Fruit fly (Drosophila melanogaster) whole organism, embryonic: ENCODE results near the gene CecA1.

ENCODE experiments used
- Antp ChIP-seq: fragments of 200-800 bp; sonication (Bioruptor generic); optimal IDR thresholded peaks from 3 replicates; lab custom pipeline; 2016; ENCODE audit warnings: missing biosample characterization, missing genetic modification characterization
- CG10462 ChIP-seq: fragments of 200-800 bp; sonication (Bioruptor generic); optimal IDR thresholded peaks from 2 replicates; lab custom pipeline; 2016; ENCODE audit warnings: missing biosample characterization, missing genetic modification characterization
- CG10565 ChIP-seq: fragments of 200-800 bp; sonication (Bioruptor generic); optimal IDR thresholded peaks from 3 replicates; lab custom pipeline; 2016; ENCODE audit warnings: missing biosample characterization, mild to moderate bottlenecking, missing genetic modification characterization
- CG10654 ChIP-seq: fragments of 200-800 bp; sonication (Bioruptor generic); optimal IDR thresholded peaks from 2 replicates; lab custom pipeline; 2016; ENCODE audit warnings: missing biosample characterization, missing genetic modification characterization
- CG11504 ChIP-seq: fragments of 200-800 bp; sonication (Bioruptor generic); optimal IDR thresholded peaks from 3 replicates; lab custom pipeline; 2019; ENCODE audit warnings: missing biosample characterization, mild to moderate bottlenecking, missing genetic modification characterization, moderate library complexity
- CG1233 ChIP-seq: fragments of 200-800 bp; sonication (Bioruptor generic); optimal IDR thresholded peaks from 4 replicates; lab custom pipeline; 2018; ENCODE audit warnings: missing biosample characterization, mild to moderate bottlenecking, missing genetic modification characterization
- CG12659 ChIP-seq: fragments of 200-800 bp; sonication (Bioruptor generic); optimal IDR thresholded peaks from 3 replicates; lab custom pipeline; 2017; ENCODE audit warnings: mild to moderate bottlenecking, missing biosample characterization, missing genetic modification reagents, missing genetic modification characterization
- CG12942 ChIP-seq: fragments of 200-800 bp; sonication (Bioruptor generic); optimal IDR thresholded peaks from 3 replicates; lab custom pipeline; 2016; ENCODE audit warnings: missing biosample characterization, missing genetic modification characterization
- CG14014 ChIP-seq: fragments of 200-800 bp; sonication (Bioruptor generic); IDR thresholded peaks from 2 replicates; pipeline ENCODE4 v1.3.6; 2022; ENCODE audit warnings: missing biosample characterization, missing genetic modification characterization
- CG18476 ChIP-seq: fragments of 200-800 bp; sonication (Bioruptor generic); optimal IDR thresholded peaks from 2 replicates; lab custom pipeline; 2016; ENCODE audit warnings: missing biosample characterization, mild to moderate bottlenecking, missing genetic modification characterization
- CG31441 ChIP-seq: fragments of 200-800 bp; sonication (Bioruptor generic); IDR thresholded peaks from 2 replicates; pipeline ENCODE4 v1.3.6; 2022; ENCODE audit warnings: missing biosample characterization, missing genetic modification characterization
- CG4404 ChIP-seq: fragments of 200-800 bp; sonication (Bioruptor generic); IDR thresholded peaks from 2 replicates; pipeline ENCODE4 v1.3.6; 2022; ENCODE audit warnings: missing biosample characterization, missing genetic modification characterization
- CG4707 ChIP-seq: fragments of 200-800 bp; sonication (Bioruptor generic); optimal IDR thresholded peaks from 2 replicates; lab custom pipeline; 2018; ENCODE audit warnings: missing biosample characterization, mild to moderate bottlenecking, missing genetic modification characterization, moderate library complexity
- CG6791 ChIP-seq: fragments of 200-800 bp; sonication (Bioruptor generic); IDR thresholded peaks from 3 replicates; pipeline ENCODE4 v1.3.6; 2022; ENCODE audit warnings: missing biosample characterization, missing genetic modification characterization; ENCODE audit not compliant: partially characterized antibody
- CG6854 ChIP-seq: fragments of 200-800 bp; sonication (Bioruptor generic); optimal IDR thresholded peaks from 3 replicates; lab custom pipeline; 2017; ENCODE audit warnings: missing biosample characterization, mild to moderate bottlenecking, missing genetic modification characterization
- CG7745 ChIP-seq: fragments of 200-800 bp; sonication (Bioruptor generic); optimal IDR thresholded peaks from 2 replicates; lab custom pipeline; 2018; ENCODE audit warnings: missing biosample characterization, mild to moderate bottlenecking, missing genetic modification characterization, moderate library complexity
- CG8388 ChIP-seq: fragments of 200-800 bp; sonication (Bioruptor generic); optimal IDR thresholded peaks from 2 replicates; lab custom pipeline; 2019; ENCODE audit warnings: missing biosample characterization, mild to moderate bottlenecking, missing genetic modification characterization, moderate library complexity
- CG8765 ChIP-seq: fragments of 200-800 bp; sonication (Bioruptor generic); IDR thresholded peaks from 2 replicates; pipeline ENCODE4 v1.3.6; 2022; ENCODE audit warnings: missing biosample characterization, missing genetic modification characterization
- CG8924 ChIP-seq: fragments of 200-800 bp; optimal IDR thresholded peaks from 3 replicates; lab custom pipeline; 2019; ENCODE audit warnings: missing biosample characterization, mild to moderate bottlenecking, missing genetic modification characterization, moderate library complexity
- CG9437 ChIP-seq: fragments of 200-800 bp; sonication (Bioruptor generic); optimal IDR thresholded peaks from 2 replicates; lab custom pipeline; 2018; ENCODE audit warnings: missing biosample characterization, mild to moderate bottlenecking, missing genetic modification characterization
- CrebB ChIP-seq: fragments of 200-800 bp; sonication (Bioruptor generic); optimal IDR thresholded peaks from 3 replicates; lab custom pipeline; 2018; ENCODE audit warnings: missing biosample characterization, mild to moderate bottlenecking, missing genetic modification characterization
- E2f1 ChIP-seq: fragments of 200-800 bp; sonication (Bioruptor generic); IDR thresholded peaks from 2 replicates; pipeline ENCODE4 v1.3.6; 2022; ENCODE audit warnings: missing biosample characterization, missing genetic modification characterization
- Fer1 ChIP-seq: fragments of 200-800 bp; sonication (Bioruptor generic); optimal IDR thresholded peaks from 2 replicates; lab custom pipeline; 2017; ENCODE audit warnings: missing biosample characterization, mild to moderate bottlenecking, missing genetic modification characterization
- Lhr ChIP-seq: fragments of 200-800 bp; sonication (Bioruptor generic); optimal IDR thresholded peaks from 3 replicates; lab custom pipeline; 2017; ENCODE audit warnings: mild to moderate bottlenecking, missing biosample characterization, missing genetic modification reagents, missing genetic modification characterization
- Meics ChIP-seq: fragments of 200-800 bp; sonication (Bioruptor generic); optimal IDR thresholded peaks from 2 replicates; lab custom pipeline; 2017; ENCODE audit warnings: missing biosample characterization, mild to moderate bottlenecking, missing genetic modification characterization
- NC2α ChIP-seq: fragments of 200-800 bp; sonication (Bioruptor generic); optimal IDR thresholded peaks from 2 replicates; lab custom pipeline; 2016; ENCODE audit warnings: missing biosample characterization, missing genetic modification characterization
- NC2β ChIP-seq: fragments of 200-800 bp; sonication (Bioruptor generic); optimal IDR thresholded peaks from 2 replicates; lab custom pipeline; 2016; ENCODE audit warnings: missing biosample characterization, missing genetic modification characterization
- Nf-YC ChIP-seq: fragments of 200-800 bp; optimal IDR thresholded peaks from 3 replicates; lab custom pipeline; 2019; ENCODE audit warnings: missing biosample characterization, mild to moderate bottlenecking, missing genetic modification characterization, moderate library complexity
- Ptx1 ChIP-seq: fragments of 200-800 bp; sonication (Bioruptor generic); IDR thresholded peaks from 2 replicates; pipeline ENCODE4 v1.3.6; 2022; ENCODE audit warnings: missing biosample characterization, missing genetic modification characterization
- Sry-β ChIP-seq: fragments of 200-800 bp; sonication (Bioruptor generic); optimal IDR thresholded peaks from 2 replicates; lab custom pipeline; 2018; ENCODE audit warnings: missing biosample characterization, mild to moderate bottlenecking, missing genetic modification characterization, moderate library complexity
- chn ChIP-seq: fragments of 200-800 bp; sonication (Bioruptor generic); optimal IDR thresholded peaks from 2 replicates; lab custom pipeline; 2016; ENCODE audit warnings: missing biosample characterization, missing genetic modification characterization
- ci ChIP-seq: fragments of 200-800 bp; sonication (Bioruptor generic); IDR thresholded peaks from 3 replicates; pipeline ENCODE4 v1.3.6; 2022; ENCODE audit warnings: missing biosample characterization, missing genetic modification characterization
- crol ChIP-seq: fragments of 200-800 bp; sonication (Bioruptor generic); IDR thresholded peaks from 2 replicates; pipeline ENCODE4 v1.3.6; 2022; ENCODE audit warnings: missing biosample characterization, missing genetic modification characterization
- cwo ChIP-seq: fragments of 200-800 bp; sonication (Bioruptor generic); optimal IDR thresholded peaks from 3 replicates; lab custom pipeline; 2017; ENCODE audit warnings: missing biosample characterization, missing genetic modification characterization, mild to moderate bottlenecking, moderate library complexity, missing genetic modification reagents
- disco-r ChIP-seq: fragments of 200-800 bp; sonication (Bioruptor generic); optimal IDR thresholded peaks from 2 replicates; lab custom pipeline; 2016; ENCODE audit warnings: missing biosample characterization, missing genetic modification characterization
- en ChIP-seq: fragments of 200-800 bp; sonication (Bioruptor generic); optimal IDR thresholded peaks from 2 replicates; lab custom pipeline; 2016; ENCODE audit warnings: missing biosample characterization, missing genetic modification characterization
- exex ChIP-seq: fragments of 200-800 bp; sonication (Bioruptor generic); optimal IDR thresholded peaks from 4 replicates; lab custom pipeline; 2018; ENCODE audit warnings: missing biosample characterization, mild to moderate bottlenecking, missing genetic modification characterization, moderate library complexity
- ind ChIP-seq: fragments of 200-800 bp; sonication (Bioruptor generic); optimal IDR thresholded peaks from 3 replicates; lab custom pipeline; 2016; ENCODE audit warnings: missing biosample characterization, missing genetic modification characterization
- lab ChIP-seq: fragments of 200-800 bp; sonication (Bioruptor generic); optimal IDR thresholded peaks from 3 replicates; lab custom pipeline; 2017; ENCODE audit warnings: missing biosample characterization, missing genetic modification characterization, mild to moderate bottlenecking, moderate library complexity, missing genetic modification reagents
- oc ChIP-seq: fragments of 200-800 bp; sonication (Bioruptor generic); optimal IDR thresholded peaks from 2 replicates; lab custom pipeline; 2018; ENCODE audit warnings: missing biosample characterization, mild to moderate bottlenecking, missing genetic modification characterization, moderate library complexity
- org-1 ChIP-seq: fragments of 200-800 bp; sonication (Bioruptor generic); optimal IDR thresholded peaks from 2 replicates; lab custom pipeline; 2017; ENCODE audit warnings: missing biosample characterization, missing genetic modification characterization
- otp ChIP-seq: fragments of 200-800 bp; sonication (Bioruptor generic); IDR thresholded peaks from 3 replicates; pipeline ENCODE4, ENCODE4 v1.3.6; 2022; ENCODE audit warnings: missing biosample characterization, missing genetic modification characterization
- pita ChIP-seq: fragments of 200-800 bp; sonication (Bioruptor generic); optimal IDR thresholded peaks from 2 replicates; lab custom pipeline; 2017; ENCODE audit warnings: missing biosample characterization, mild to moderate bottlenecking, missing genetic modification characterization
- row ChIP-seq: fragments of 200-800 bp; sonication (Bioruptor generic); IDR thresholded peaks from 3 replicates; pipeline ENCODE4 v1.3.6; 2022; ENCODE audit warnings: missing biosample characterization, missing genetic modification characterization
- scrt ChIP-seq: fragments of 200-800 bp; sonication (Bioruptor generic); optimal IDR thresholded peaks from 2 replicates; lab custom pipeline; 2018; ENCODE audit warnings: missing biosample characterization, mild to moderate bottlenecking, missing genetic modification characterization, moderate library complexity
- seq ChIP-seq: fragments of 200-800 bp; sonication (Bioruptor generic); IDR thresholded peaks from 2 replicates; pipeline ENCODE4 v1.3.6; 2022; ENCODE audit warnings: missing biosample characterization, missing genetic modification characterization
- sqz ChIP-seq: fragments of 200-800 bp; sonication (Bioruptor generic); optimal IDR thresholded peaks from 3 replicates; lab custom pipeline; 2018; ENCODE audit warnings: missing biosample characterization, mild to moderate bottlenecking, missing genetic modification characterization
- tna ChIP-seq: fragments of 200-800 bp; sonication (Bioruptor generic); IDR thresholded peaks from 2 replicates; pipeline ENCODE4 v1.3.6; 2022; ENCODE audit warnings: missing biosample characterization, missing genetic modification characterization; ENCODE audit not compliant: partially characterized antibody
- tup ChIP-seq: fragments of 200-800 bp; sonication (Bioruptor generic); optimal IDR thresholded peaks from 2 replicates; lab custom pipeline; 2016; ENCODE audit warnings: missing biosample characterization, mild to moderate bottlenecking, missing genetic modification characterization, moderate library complexity
- unc-4 ChIP-seq: fragments of 200-800 bp; sonication (Bioruptor generic); IDR thresholded peaks from 2 replicates; pipeline ENCODE4 v1.3.6; 2022; ENCODE audit warnings: missing biosample characterization, missing genetic modification characterization; ENCODE audit not compliant: partially characterized antibody
- wek ChIP-seq: fragments of 200-800 bp; sonication (Bioruptor generic); optimal IDR thresholded peaks from 3 replicates; lab custom pipeline; 2018; ENCODE audit warnings: missing biosample characterization, mild to moderate bottlenecking, missing genetic modification characterization, moderate library complexity
- zfh1 ChIP-seq: fragments of 200-800 bp; sonication (Bioruptor generic); IDR thresholded peaks from 3 replicates; pipeline ENCODE4 v1.3.6; 2022; ENCODE audit warnings: missing biosample characterization, missing genetic modification characterization

Gene CecA1

DNA sequence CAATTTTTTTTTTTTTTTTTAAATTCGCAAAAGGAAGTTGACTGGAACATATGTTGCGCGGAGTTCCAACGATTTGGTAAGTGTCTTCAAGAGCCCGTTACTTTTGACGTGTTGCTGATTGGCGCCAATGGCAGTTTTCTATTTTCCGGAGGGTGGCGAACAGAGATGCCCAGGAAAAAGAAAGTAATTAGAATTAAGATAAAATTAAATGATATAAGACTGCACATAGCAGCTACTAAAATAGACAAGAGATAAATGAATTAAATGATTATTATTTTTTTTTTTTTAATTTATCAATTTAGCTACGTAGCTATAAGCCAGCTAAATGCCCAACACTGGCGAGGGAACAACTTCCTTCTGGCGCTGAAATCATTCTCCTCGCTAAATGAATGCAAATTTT lies 11.6 kb downstream of the CecA1 start (continued):
- TF ChIP-seq oc (tag; lab: Kevin White, UChicago) (no peak), CG14014 (GFP tag; lab: Robert Waterston, UW) (peak; percentile 19; the same call in 1 of the 2 replicates), exex (tag; lab: Kevin White, UChicago) (no peak), CG6791 (GFP tag; lab: Robert Waterston, UW) (no peak), CG8388 (GFP tag; lab: Kevin White, UChicago) (peak; percentile 19), Nf-YC (tag; lab: Kevin White, UChicago) (no peak), en (GFP tag; lab: Kevin White, UChicago) (no peak), CG12942 (GFP tag; lab: Kevin White, UChicago) (no peak), crol (GFP tag; lab: Robert Waterston, UW) (no peak), CG10462 (GFP tag; lab: Kevin White, UChicago) (no peak), tup (GFP tag; lab: Kevin White, UChicago) (no peak), ci (peak; percentile 60; the same call in 1 of the 3 replicates), Lhr (GFP tag; lab: Kevin White, UChicago) (no peak), CG1233 (GFP tag; lab: Kevin White, UChicago) (no peak), NC2α (GFP tag; lab: Kevin White, UChicago) (no peak), CG9437 (GFP tag; lab: Kevin White, UChicago) (no peak), scrt (no peak), Ptx1 (no peak), wek (GFP tag; lab: Kevin White, UChicago) (no peak), otp (0 out of 3 replicates have a peak, but pooled peaks have one; percentile 12), CG7745 (no peak), CG4404 (GFP tag; lab: Robert Waterston, UW) (peak; percentile 41; the same call in 1 of the 2 replicates), tna (no peak), CG8924 (tag; lab: Kevin White, UChicago) (no peak), CrebB (no peak), unc-4 (GFP tag; lab: Robert Waterston, UW) (no peak), Meics (GFP tag; lab: Kevin White, UChicago) (no peak), CG10654 (no peak), CG18476 (no peak), pita (GFP tag; lab: Kevin White, UChicago) (no peak), disco-r (GFP tag; lab: Kevin White, UChicago) (no peak), chn (GFP tag; lab: Kevin White, UChicago) (no peak), CG8765 (GFP tag; lab: Robert Waterston, UW) (no peak)
- TF ChIP-seq, all 482 proteins: peak for 71

DNA sequence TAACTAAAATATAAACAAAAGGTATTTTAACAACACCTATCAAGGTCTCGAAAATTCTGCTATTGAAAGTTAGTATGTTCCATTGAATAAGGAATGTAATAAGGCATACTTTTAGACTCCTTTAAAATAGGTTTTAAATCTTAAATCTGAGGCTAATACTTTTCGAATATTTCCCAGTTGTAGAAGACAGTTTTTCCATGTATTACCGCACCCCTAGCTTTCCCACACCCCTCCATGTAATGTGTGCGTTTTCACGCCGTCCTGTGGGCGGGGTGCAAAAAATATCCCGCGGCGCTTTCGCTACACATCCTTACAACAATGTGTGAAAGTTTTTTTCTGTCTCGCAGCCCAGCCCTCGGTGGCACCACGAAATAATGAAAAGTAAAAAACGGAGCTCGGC lies 13.9 kb downstream of the CecA1 start:
- TF ChIP-seq org-1 (GFP tag; lab: Kevin White, UChicago) (no peak), tna (no peak), row (GFP tag; lab: Robert Waterston, UW) (peak; percentile 54), sqz (peak; percentile 14), CG10565 (GFP tag; lab: Kevin White, UChicago) (no peak), lab (GFP tag; lab: Kevin White, UChicago) (peak; percentile 12), CG6854 (GFP tag; lab: Kevin White, UChicago) (no peak), seq (GFP tag; lab: Robert Waterston, UW) (0 out of 2 replicates have a peak, but pooled peaks have one; percentile 24), Antp (GFP tag; lab: Kevin White, UChicago) (no peak), zfh1 (no peak), CG31441 (GFP tag; lab: Robert Waterston, UW) (no peak), NC2β (GFP tag; lab: Kevin White, UChicago) (no peak), CG12659 (GFP tag; lab: Kevin White, UChicago) (no peak), Fer1 (GFP tag; lab: Kevin White, UChicago) (peak; percentile 8), CG4707 (GFP tag; lab: Kevin White, UChicago) (no peak), ind (GFP tag; lab: Kevin White, UChicago) (no peak), E2f1 (GFP tag; lab: Robert Waterston, UW) (no peak), cwo (GFP tag; lab: Kevin White, UChicago) (no peak), Sry-β (no peak), CG11504 (peak; percentile 35)
